Fruit fly (Drosophila melanogaster) Kc167 (cell line): ENCODE measurements around the gene CG17721.

Experiments
- Myc ChIP-seq: fragments of >200 bp; optimal IDR thresholded peaks from 2 replicates; lab custom pipeline; 2017; ENCODE audit warnings: missing external identifiers
- Sin3A ChIP-seq: fragments of >200 bp; optimal IDR thresholded peaks from 2 replicates; lab custom pipeline; 2018; ENCODE audit warnings: missing external identifiers
- h ChIP-seq: fragments of >200 bp; optimal IDR thresholded peaks from 3 replicates; lab custom pipeline; 2018; ENCODE audit warnings: missing external identifiers
- insv ChIP-seq: fragments of >200 bp; optimal IDR thresholded peaks from 3 replicates; lab custom pipeline; 2018; ENCODE audit warnings: missing external identifiers
- psq ChIP-seq: fragments of >200 bp; optimal IDR thresholded peaks from 2 replicates; lab custom pipeline; 2017; ENCODE audit warnings: missing external identifiers
- ttk ChIP-seq: sonication (Bioruptor generic); optimal IDR thresholded peaks from 2 replicates; lab custom pipeline; 2017; ENCODE audit warnings: missing external identifiers

DNA sequence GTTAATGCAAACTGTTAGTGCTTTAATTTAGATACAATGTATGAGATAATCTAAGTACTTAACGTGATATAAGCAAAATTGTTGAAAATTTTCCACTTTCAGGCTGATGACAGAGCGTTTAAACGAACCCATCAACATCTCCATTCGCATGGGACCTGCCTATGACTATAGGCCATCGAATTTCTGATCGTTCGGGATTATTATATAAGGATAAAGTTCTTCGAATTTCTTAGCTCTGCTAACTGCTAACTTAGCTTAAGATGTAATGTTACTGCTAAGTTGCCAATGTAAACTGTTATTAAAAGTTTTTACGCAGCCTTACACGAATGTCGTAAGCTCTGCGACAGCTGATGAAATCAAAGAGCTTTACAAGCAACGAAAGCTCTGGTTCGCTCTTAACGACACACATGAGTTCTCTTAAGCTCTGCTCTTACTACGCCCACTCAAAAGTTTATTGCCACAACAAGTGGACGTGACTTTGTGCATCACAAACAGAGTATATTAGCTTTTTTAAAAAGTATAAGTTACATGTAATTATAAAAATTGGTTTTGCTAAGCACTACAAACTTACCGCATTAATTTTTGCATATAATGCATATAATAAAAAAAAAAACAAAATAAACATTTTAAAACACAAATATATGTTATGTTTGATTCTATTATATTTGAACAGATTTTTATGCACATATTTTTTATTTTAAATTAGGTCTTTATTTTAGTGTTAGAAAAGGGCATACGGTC is 38.1 kb upstream of the CG17721 start:
- TF ChIP-seq ttk (lab: Kevin White, UChicago): no peak
- no peak for TF ChIP-seq h (lab: Kevin White, UChicago)
- TF ChIP-seq insv (lab: Kevin White, UChicago): no peak
- TF ChIP-seq psq (lab: Kevin White, UChicago): no peak
- no peak for TF ChIP-seq Myc (lab: Kevin White, UChicago)
- TF ChIP-seq Sin3A (lab: Kevin White, UChicago): no peak
